Fruit fly (Drosophila melanogaster) whole organism, wandering third instar larva: ENCODE results near the gene CG31816.

ENCODE experiments used
- Abd-B ChIP-seq: fragments of >200 bp; optimal IDR thresholded peaks from 2 replicates; lab custom pipeline; 2017; ENCODE audit warnings: missing biosample characterization, missing genetic modification characterization
- CG32264 ChIP-seq: fragments of 200-800 bp; sonication (Bioruptor generic); optimal IDR thresholded peaks from 2 replicates; lab custom pipeline; 2016; ENCODE audit warnings: missing biosample characterization, missing genetic modification characterization
- CG9705 ChIP-seq: fragments of 200-800 bp; sonication (Bioruptor generic); optimal IDR thresholded peaks from 2 replicates; lab custom pipeline; 2018; ENCODE audit warnings: missing biosample characterization, mild to moderate bottlenecking, missing genetic modification characterization
- Dfd ChIP-seq: fragments of >200 bp; optimal IDR thresholded peaks from 2 replicates; lab custom pipeline; 2017; ENCODE audit warnings: missing biosample characterization, missing genetic modification characterization
- Dif ChIP-seq: fragments of 200-275, 200-300 bp; sonication (Bioruptor generic); optimal IDR thresholded peaks from 2 replicates; lab custom pipeline; 2018; ENCODE audit warnings: missing biosample characterization, missing genetic modification characterization; ENCODE audit not compliant: partially characterized antibody
- GATAd ChIP-seq: sonication (Bioruptor generic); optimal IDR thresholded peaks from 2 replicates; lab custom pipeline; 2016; ENCODE audit warnings: missing biosample characterization, missing genetic modification characterization
- HLH106 ChIP-seq: fragments of 200-800 bp; optimal IDR thresholded peaks from 3 replicates; lab custom pipeline; 2019; ENCODE audit warnings: missing biosample characterization, mild to moderate bottlenecking, missing genetic modification characterization, moderate library complexity
- Hnf4 ChIP-seq: fragments of 200-800 bp; sonication (Bioruptor generic); optimal IDR thresholded peaks from 2 replicates; lab custom pipeline; 2016; ENCODE audit warnings: missing biosample characterization, mild to moderate bottlenecking, missing genetic modification characterization
- Hr78 ChIP-seq: fragments of >200 bp; optimal IDR thresholded peaks from 2 replicates; lab custom pipeline; 2017; ENCODE audit warnings: missing biosample characterization, missing genetic modification characterization
- Hr83 ChIP-seq: fragments of 200-300 bp; sonication (Bioruptor generic); optimal IDR thresholded peaks from 2 replicates; lab custom pipeline; 2016; ENCODE audit warnings: missing biosample characterization, mild to moderate bottlenecking, missing genetic modification characterization, moderate library complexity; ENCODE audit not compliant: poor library complexity, severe bottlenecking
- Jra ChIP-seq: sonication (Bioruptor generic); optimal IDR thresholded peaks from 2 replicates; lab custom pipeline; 2016; ENCODE audit warnings: missing biosample characterization, missing genetic modification characterization
- Mio ChIP-seq: sonication (Bioruptor generic); optimal IDR thresholded peaks from 2 replicates; lab custom pipeline; 2016; ENCODE audit warnings: missing biosample characterization, missing genetic modification characterization
- Myc ChIP-seq: fragments of >200 bp; optimal IDR thresholded peaks from 2 replicates; lab custom pipeline; 2017
- N ChIP-seq: fragments of >200 bp; optimal IDR thresholded peaks from 2 replicates; lab custom pipeline; 2018; ENCODE audit warnings: missing biosample characterization, missing external identifiers, missing genetic modification characterization
- OdsH ChIP-seq: fragments of 200-800 bp; sonication (Bioruptor generic); optimal IDR thresholded peaks from 2 replicates; lab custom pipeline; 2016; ENCODE audit warnings: missing biosample characterization, mild to moderate bottlenecking, missing genetic modification characterization
- Rel ChIP-seq, 2 experiments: fragments of 200-800 bp; sonication (Bioruptor generic) in 1 of 2; optimal IDR thresholded peaks; 2 replicates in 1 of 2; 3 replicates in 1 of 2; lab custom pipeline; 2016 to 2019; ENCODE audit warnings: mild to moderate bottlenecking in 2 of 2, missing biosample characterization in 2 of 2, missing genetic modification characterization in 2 of 2, moderate library complexity in 1 of 2
- Sp1 ChIP-seq: fragments of 200-800 bp; sonication (Bioruptor generic); optimal IDR thresholded peaks from 3 replicates; lab custom pipeline; 2019; ENCODE audit warnings: missing biosample characterization, mild to moderate bottlenecking, missing genetic modification characterization, moderate library complexity
- Vsx2 ChIP-seq: fragments of 200-300, 225-300 bp; sonication (Bioruptor generic); optimal IDR thresholded peaks from 2 replicates; lab custom pipeline; 2018; ENCODE audit warnings: missing biosample characterization, missing genetic modification characterization; ENCODE audit not compliant: partially characterized antibody
- br ChIP-seq: fragments of 200-800 bp; sonication (Bioruptor generic); optimal IDR thresholded peaks from 2 replicates; lab custom pipeline; 2016; ENCODE audit warnings: missing biosample characterization, missing genetic modification characterization
- dl ChIP-seq, 2 experiments: fragments of 175-275, 200-275 bp in 1 of 2; fragments of 200-275 bp in 1 of 2; sonication (Bioruptor generic); optimal IDR thresholded peaks; lab custom pipeline; 2018; ENCODE audit warnings: mild to moderate bottlenecking in 2 of 2, missing biosample characterization in 2 of 2, missing genetic modification characterization in 2 of 2, moderate library complexity in 2 of 2; ENCODE audit not compliant: partially characterized antibody in 2 of 2, insufficient read depth in 1 of 2
- dmrt93B ChIP-seq: fragments of 200-800 bp; sonication (Bioruptor generic); optimal IDR thresholded peaks from 2 replicates; lab custom pipeline; 2018; ENCODE audit warnings: missing biosample characterization, mild to moderate bottlenecking, missing genetic modification characterization
- dsf ChIP-seq: sonication (Bioruptor generic); optimal IDR thresholded peaks from 2 replicates; lab custom pipeline; 2016; ENCODE audit warnings: missing biosample characterization, missing genetic modification characterization, borderline replicate concordance
- ey ChIP-seq: fragments of 200-800 bp; sonication (Bioruptor generic); optimal IDR thresholded peaks from 2 replicates; lab custom pipeline; 2016; ENCODE audit warnings: missing biosample characterization, missing genetic modification characterization
- foxo ChIP-seq, 2 experiments: fragments of 200-800 bp; sonication (Bioruptor generic); optimal IDR thresholded peaks; 2 replicates in 1 of 2; 3 replicates in 1 of 2; lab custom pipeline; 2016 to 2017; ENCODE audit warnings: missing biosample characterization in 2 of 2, missing genetic modification characterization in 2 of 2
- fru ChIP-seq: fragments of 200-800 bp; sonication (Bioruptor generic); optimal IDR thresholded peaks from 3 replicates; lab custom pipeline; 2016; ENCODE audit warnings: missing biosample characterization, mild to moderate bottlenecking, missing genetic modification characterization
- h ChIP-seq: fragments of 200-800 bp; sonication (Bioruptor generic); optimal IDR thresholded peaks from 3 replicates; lab custom pipeline; 2016; ENCODE audit warnings: missing biosample characterization, mild to moderate bottlenecking, missing genetic modification characterization
- jim ChIP-seq: fragments of 175-275, 200-325 bp; sonication (Bioruptor generic); optimal IDR thresholded peaks from 2 replicates; lab custom pipeline; 2016; ENCODE audit warnings: missing biosample characterization, mild to moderate bottlenecking, missing genetic modification characterization
- lola ChIP-seq: fragments of >200 bp; optimal IDR thresholded peaks from 2 replicates; lab custom pipeline; 2017; ENCODE audit warnings: missing biosample characterization, missing genetic modification characterization
- pan ChIP-seq: fragments of >200 bp; optimal IDR thresholded peaks from 2 replicates; lab custom pipeline; 2017
- psq ChIP-seq: fragments of 200-800 bp; sonication (Bioruptor generic); optimal IDR thresholded peaks from 3 replicates; lab custom pipeline; 2017; ENCODE audit warnings: missing biosample characterization, mild to moderate bottlenecking, missing genetic modification characterization, moderate library complexity
- rgr ChIP-seq: fragments of 200-800 bp; sonication (Bioruptor generic); optimal IDR thresholded peaks from 3 replicates; lab custom pipeline; 2016; ENCODE audit warnings: missing biosample characterization, mild to moderate bottlenecking, missing genetic modification characterization
- sage ChIP-seq: fragments of 200-800 bp; sonication (Bioruptor generic); optimal IDR thresholded peaks from 2 replicates; lab custom pipeline; 2016; ENCODE audit warnings: missing biosample characterization, mild to moderate bottlenecking, missing genetic modification characterization
- sv ChIP-seq: fragments of 200-800 bp; sonication (Bioruptor generic); optimal IDR thresholded peaks from 3 replicates; lab custom pipeline; 2016; ENCODE audit warnings: missing biosample characterization, missing genetic modification characterization
- tai ChIP-seq: sonication (Bioruptor generic); optimal IDR thresholded peaks from 2 replicates; lab custom pipeline; 2016; ENCODE audit warnings: missing biosample characterization, missing genetic modification characterization
- usp ChIP-seq: fragments of >200 bp; optimal IDR thresholded peaks from 2 replicates; lab custom pipeline; 2017; ENCODE audit warnings: missing biosample characterization, missing genetic modification characterization
- woc ChIP-seq: sonication (Bioruptor generic); optimal IDR thresholded peaks from 2 replicates; lab custom pipeline; 2016; ENCODE audit warnings: missing biosample characterization, mild to moderate bottlenecking, missing genetic modification characterization

The CG31816 gene

dm6 chr2L:16529485-16530413 is 12.6 kb upstream of the CG31816 start:
- TF ChIP-seq CG32264 (GFP tag; lab: Kevin White, UChicago), result no peak
- TF ChIP-seq Jra (GFP tag; lab: Kevin White, UChicago), result peak; percentile 1
- TF ChIP-seq Myc, result no peak
- TF ChIP-seq Hnf4 (GFP tag; lab: Kevin White, UChicago), result no peak
- TF ChIP-seq Rel (GFP tag; optimal IDR thresholded peaks at IDR 0.05; lab: Kevin White, UChicago), result no peak
- TF ChIP-seq Rel (tag; optimal IDR thresholded peaks at IDR 0.05; lab: Kevin White, UChicago), result peak; percentile 59
- no peak for TF ChIP-seq Abd-B (GFP tag; lab: Kevin White, UChicago)
- TF ChIP-seq usp (GFP tag; lab: Kevin White, UChicago), result no peak
- TF ChIP-seq OdsH (GFP tag; lab: Kevin White, UChicago), result no peak
- TF ChIP-seq ey (GFP tag; lab: Kevin White, UChicago), result no peak
- TF ChIP-seq jim (GFP tag; lab: Kevin White, UChicago), result no peak
- TF ChIP-seq tai (GFP tag; lab: Kevin White, UChicago), result no peak

dm6 chr2L:16530414-16530771 is 12.0 kb upstream of the CG31816 start:
- TF ChIP-seq rgr, result no peak

- peak; percentile 31 for TF ChIP-seq Dfd (GFP tag; lab: Kevin White, UChicago)
- TF ChIP-seq Hnf4 (GFP tag; lab: Kevin White, UChicago), result no peak
- TF ChIP-seq, all 38 proteins: peak for 1
Observed at dm6 chr2L:16530809-16531208, 11.5 kb upstream of the CG31816 start.

dm6 chr2L:16531507-16532134 is 10.7 kb upstream of the CG31816 start:
- no peak for TF ChIP-seq tai (GFP tag; lab: Kevin White, UChicago)
- TF ChIP-seq rgr, result peak; percentile 11
- TF ChIP-seq, all 38 proteins: peak for 1

dm6 chr2L:16532702-16533385 is 9.5 kb upstream of the CG31816 start, which contains the start of gene CG5953:
Gene CG5953 (minus strand): TSS chr2L:16532877.
- no peak for TF ChIP-seq pan (lab: Kevin White, UChicago)
- peak; percentile 97 for TF ChIP-seq dmrt93B (GFP tag; lab: Kevin White, UChicago)
- TF ChIP-seq Vsx2 (GFP tag; lab: Kevin White, UChicago), result peak; percentile 56
- TF ChIP-seq rgr, result peak; percentile 97
- TF ChIP-seq psq (GFP tag; lab: Kevin White, UChicago), result no peak
- no peak for TF ChIP-seq Hr78 (GFP tag; lab: Kevin White, UChicago)
- TF ChIP-seq lola (GFP tag; lab: Kevin White, UChicago), result no peak
- TF ChIP-seq Jra (GFP tag; lab: Kevin White, UChicago), result peak; percentile 83
- TF ChIP-seq dl (GFP tag; optimal IDR thresholded peaks at IDR 0.05; lab: Kevin White, UChicago; ENCODE audit: insufficient read depth in 1 of 2, partially characterized antibody in 2 of 2), result peak; percentile 71 to 80
- peak; percentile 67 for TF ChIP-seq dsf (GFP tag; lab: Kevin White, UChicago)
- TF ChIP-seq h, result peak; percentile 97
- peak; percentile 44 for TF ChIP-seq Rel (GFP tag; optimal IDR thresholded peaks at IDR 0.05; lab: Kevin White, UChicago)
- peak; percentile 69 for TF ChIP-seq Rel (tag; optimal IDR thresholded peaks at IDR 0.05; lab: Kevin White, UChicago)
- TF ChIP-seq ey (GFP tag; lab: Kevin White, UChicago), result peak; percentile 98
- peak; percentile 95 for TF ChIP-seq CG32264 (GFP tag; lab: Kevin White, UChicago)
- TF ChIP-seq HLH106 (tag; lab: Kevin White, UChicago), result peak; percentile 98
- TF ChIP-seq fru (GFP tag; lab: Kevin White, UChicago), result peak; percentile 98
- no peak for TF ChIP-seq Myc
- peak; percentile 98 for TF ChIP-seq woc (GFP tag; lab: Kevin White, UChicago)
- peak; percentile 67 to 97 for TF ChIP-seq foxo (GFP tag; optimal IDR thresholded peaks at IDR 0.05; lab: Kevin White, UChicago)
- TF ChIP-seq br, result peak; percentile 97
- peak; percentile 95 for TF ChIP-seq sv (GFP tag; lab: Kevin White, UChicago)
- peak; percentile 98 for TF ChIP-seq OdsH (GFP tag; lab: Kevin White, UChicago)
- peak; percentile 85 for TF ChIP-seq Dif (GFP tag; lab: Kevin White, UChicago)
- TF ChIP-seq sage (GFP tag; lab: Kevin White, UChicago), result peak; percentile 71
- peak; percentile 96 for TF ChIP-seq CG9705 (GFP tag; lab: Kevin White, UChicago)
- TF ChIP-seq Sp1 (GFP tag; lab: Kevin White, UChicago), result peak; percentile 98
- peak; percentile 45 for TF ChIP-seq GATAd (GFP tag; lab: Kevin White, UChicago)
- TF ChIP-seq Dfd (GFP tag; lab: Kevin White, UChicago), result peak; percentile 89
- TF ChIP-seq N, result no peak
- TF ChIP-seq tai (GFP tag; lab: Kevin White, UChicago), result no peak
- TF ChIP-seq jim (GFP tag; lab: Kevin White, UChicago), result no peak
- peak; percentile 8 for TF ChIP-seq Hr83 (GFP tag; lab: Kevin White, UChicago)
- no peak for TF ChIP-seq usp (GFP tag; lab: Kevin White, UChicago)
- TF ChIP-seq Mio, result peak; percentile 62
